Fruit fly (Drosophila melanogaster): ENCODE measurements around the gene CG43797.

- no peak for TF ChIP-seq Myc (optimal IDR thresholded peaks at IDR 0.05)
- TF ChIP-seq h (optimal IDR thresholded peaks at IDR 0.05): no peak
- no peak for TF ChIP-seq Sin3A (optimal IDR thresholded peaks at IDR 0.05)
- no peak for TF ChIP-seq psq (optimal IDR thresholded peaks at IDR 0.05)
- TF ChIP-seq ttk (optimal IDR thresholded peaks at IDR 0.05): no peak
Observed at dm6 chr2L:4030236-4030943, 30.6 kb downstream of the CG43797 start.
